Worm (Caenorhabditis elegans) whole organism, late embryonic: Measurements from ENCODE around the gene dos-3.

Source experiments
- ceh-9 ChIP-seq: sonication (generic microtip); optimal IDR thresholded peaks from 2 replicates; lab custom pipeline; 2016; ENCODE audit warnings: mild to moderate bottlenecking, missing genetic modification characterization, inconsistent platforms, missing compliant biosample characterization
- fkh-10 ChIP-seq: fragments of 150-350 bp; optimal IDR thresholded peaks from 2 replicates; lab custom pipeline; 2014; ENCODE audit warnings: missing biosample characterization, missing genetic modification reagents, missing genetic modification characterization
- hlh-15 ChIP-seq: sonication (generic microtip); optimal IDR thresholded peaks from 2 replicates; lab custom pipeline; 2016; ENCODE audit warnings: missing genetic modification characterization, missing compliant biosample characterization
- nhr-11 ChIP-seq: fragments of 150-350 bp; optimal IDR thresholded peaks from 2 replicates; lab custom pipeline; 2014; ENCODE audit warnings: missing biosample characterization, missing genetic modification characterization
- nhr-232 ChIP-seq: sonication (generic microtip); optimal IDR thresholded peaks from 2 replicates; lab custom pipeline; 2016; ENCODE audit warnings: missing genetic modification characterization, missing compliant biosample characterization
- pqm-1 ChIP-seq: sonication (generic microtip); optimal IDR thresholded peaks from 2 replicates; lab custom pipeline; 2016; ENCODE audit warnings: missing genetic modification characterization, missing compliant biosample characterization
- unc-86 ChIP-seq: sonication (generic microtip); optimal IDR thresholded peaks from 2 replicates; lab custom pipeline; 2016; ENCODE audit warnings: missing genetic modification characterization, missing compliant biosample characterization

DNA sequence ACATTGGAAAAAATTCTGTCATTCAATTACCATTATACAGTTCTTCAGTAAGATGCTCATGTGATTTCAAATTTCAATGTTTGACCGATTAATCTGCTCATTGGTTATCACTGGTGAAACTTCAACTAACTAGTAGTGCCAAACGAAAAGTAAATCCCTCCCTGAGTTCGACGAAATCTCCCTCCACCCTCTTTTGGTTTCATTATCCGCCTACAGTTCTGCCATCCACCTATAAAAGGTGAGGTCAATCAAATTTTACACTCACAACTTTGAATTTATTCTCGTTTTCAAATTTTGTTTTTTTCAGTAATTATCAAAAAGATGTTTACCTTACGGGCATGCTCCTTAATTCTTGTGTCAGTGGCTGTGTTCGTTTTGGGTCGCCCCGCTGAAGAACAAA, 3.2 kb upstream of the dos-3 start, which contains the start of gene far-8:
- TF ChIP-seq unc-86 (tag; lab: Kevin White, UChicago) (no peak), nhr-232 (tag; lab: Kevin White, UChicago) (no peak), fkh-10 (no peak), ceh-9 (no peak), pqm-1 (tag; lab: Kevin White, UChicago) (no peak), nhr-11 (no peak), hlh-15 (no peak)
